Fruit fly (Drosophila melanogaster): ENCODE results near the gene CG42340.
"Not testable (repeated sequence)": the region's sequence is repeated elsewhere in the genome, so short reads cannot be mapped to it uniquely, and the experiment has no call there.

CG42340 gene

DNA sequence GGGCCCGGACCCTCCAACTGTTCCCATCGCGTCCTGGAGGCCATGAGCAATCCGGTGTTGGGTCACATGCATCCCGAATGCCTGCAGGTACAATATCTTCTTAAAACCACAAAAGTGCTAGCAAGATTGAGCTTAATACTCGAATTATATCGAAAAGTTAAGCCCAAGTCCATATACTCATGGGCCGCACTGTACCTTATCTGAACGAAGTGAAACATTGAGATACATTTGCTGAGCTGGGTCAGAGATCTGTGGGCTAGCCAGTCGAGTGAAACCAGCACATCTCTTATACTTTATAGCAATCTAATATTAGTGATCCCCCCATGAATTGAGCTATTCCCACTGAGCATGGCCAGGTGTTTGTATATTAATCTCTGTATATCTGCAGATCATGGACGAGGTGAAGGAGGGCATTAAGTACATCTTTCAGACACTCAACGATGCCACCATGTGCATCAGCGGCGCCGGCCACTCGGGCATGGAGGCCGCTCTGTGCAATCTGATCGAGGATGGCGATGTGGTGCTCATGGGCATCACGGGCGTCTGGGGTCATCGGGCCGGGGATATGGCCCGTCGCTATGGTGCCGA is 5.2 kb upstream of the CG42340 start:
- no peak for TF ChIP-seq CG17801 (GFP tag; optimal IDR thresholded peaks at IDR 0.05; ENCODE audit: partially characterized antibody)

DNA sequence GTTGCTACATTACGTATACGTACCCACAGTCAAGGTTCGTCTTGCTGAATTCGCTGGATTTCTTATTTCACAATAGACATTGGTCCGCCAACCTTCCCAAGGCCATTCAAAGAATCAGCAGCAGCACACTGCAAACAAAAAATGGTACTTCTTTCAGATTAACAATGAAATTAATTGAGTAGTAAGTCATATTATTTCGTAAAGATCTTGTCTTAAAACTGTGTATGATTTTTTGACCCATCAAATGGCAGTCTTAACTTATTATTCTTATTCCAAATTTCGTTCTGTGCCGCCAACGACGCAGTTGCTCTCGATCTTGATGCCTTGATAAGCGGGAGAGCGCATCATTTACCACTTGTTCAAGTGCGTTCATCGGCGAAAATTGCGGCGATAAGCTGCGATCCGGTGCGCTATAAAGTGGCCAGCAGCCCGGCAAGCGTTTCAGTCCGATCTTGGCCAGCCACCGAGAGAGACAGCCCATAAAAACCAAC is 4.4 kb upstream of the CG42340 start, which contains the start of gene Agxt:
Gene Agxt, plus strand, starts transcription at position 441 of the 491 bp plus-strand sequence.
- TF ChIP-seq CG17801 (GFP tag; optimal IDR thresholded peaks at IDR 0.05; ENCODE audit: partially characterized antibody), result no peak

DNA sequence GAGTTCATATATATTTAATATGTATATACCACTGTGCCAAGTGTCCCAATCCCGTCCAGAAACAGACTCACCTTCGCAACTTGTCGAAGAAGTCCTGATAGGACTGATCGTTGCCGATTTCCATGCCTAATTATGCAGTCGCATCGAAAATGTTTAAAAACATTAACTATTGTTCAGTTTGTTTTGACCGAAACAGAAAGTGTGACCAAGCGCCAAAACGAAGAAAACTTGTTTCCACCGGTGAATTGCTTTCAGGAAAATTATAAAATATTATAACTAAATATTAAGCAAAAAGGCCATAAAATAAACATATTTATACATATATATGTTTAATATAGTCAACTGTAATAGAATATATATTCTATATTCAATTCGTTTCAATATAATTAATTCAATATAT is 3.6 kb upstream of the CG42340 start, which contains the start of gene CG3342:
Gene CG3342, minus strand, starts transcription at position 209 of the 400 bp plus-strand sequence.
- no peak for TF ChIP-seq CG17801 (GFP tag; optimal IDR thresholded peaks at IDR 0.05; ENCODE audit: partially characterized antibody)

DNA sequence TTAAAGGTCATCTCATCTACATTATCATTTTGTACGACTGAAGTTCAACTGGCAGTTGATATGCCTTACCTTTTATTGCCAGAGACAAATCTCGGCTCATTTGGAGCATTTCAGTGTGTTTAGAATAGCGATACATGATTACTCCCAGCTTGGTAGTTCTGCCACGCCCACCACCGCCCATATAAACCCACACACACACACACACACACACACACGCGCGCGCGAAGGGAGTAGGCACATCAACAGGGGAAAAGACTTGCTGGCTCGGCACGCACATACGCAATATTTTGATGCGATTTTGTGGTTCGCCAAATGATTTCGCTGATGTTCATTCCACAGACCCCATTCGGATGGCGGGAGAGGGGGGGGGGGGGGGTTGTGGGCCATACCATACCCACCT is 10.9 kb downstream of the CG42340 start:
- TF ChIP-seq CG17801 (GFP tag; optimal IDR thresholded peaks at IDR 0.05; ENCODE audit: partially characterized antibody), result no peak

DNA sequence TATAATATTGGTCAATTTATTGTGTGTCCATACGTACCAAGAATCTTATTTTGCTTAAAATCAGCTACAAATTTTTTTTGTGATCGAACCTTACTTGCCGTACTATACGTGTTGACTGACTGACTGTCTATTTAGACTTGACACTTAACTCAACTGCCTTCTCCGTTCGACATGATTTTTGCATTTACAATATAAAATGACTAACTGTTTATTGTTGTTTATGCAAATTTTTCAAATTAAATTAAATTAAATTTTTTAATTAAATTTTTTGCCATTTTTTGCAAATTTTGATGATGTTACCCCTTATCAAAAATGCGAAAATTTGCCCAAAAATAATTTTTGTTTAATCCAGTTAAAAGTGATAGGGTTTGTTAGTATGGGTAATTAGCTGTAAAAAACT is 45.4 kb downstream of the CG42340 start, which contains the start of gene CG33665:
Gene CG33665, minus strand, starts transcription at position 101 of the 400 bp plus-strand sequence.
- not testable (repeated sequence) for TF ChIP-seq CG17801 (GFP tag; optimal IDR thresholded peaks at IDR 0.05; ENCODE audit: partially characterized antibody)

DNA sequence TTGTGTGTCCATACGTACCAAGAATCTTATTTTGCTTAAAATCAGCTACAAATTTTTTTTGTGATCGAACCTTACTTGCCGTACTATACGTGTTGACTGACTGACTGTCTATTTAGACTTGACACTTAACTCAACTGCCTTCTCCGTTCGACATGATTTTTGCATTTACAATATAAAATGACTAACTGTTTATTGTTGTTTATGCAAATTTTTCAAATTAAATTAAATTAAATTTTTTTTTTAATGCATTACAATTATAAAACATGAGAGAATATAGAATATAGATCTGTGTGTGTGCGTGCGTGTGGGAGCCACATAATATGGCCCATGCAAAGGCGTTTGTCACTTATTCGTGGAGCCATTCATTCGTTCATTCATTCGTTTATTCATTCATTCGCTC is 47.3 kb downstream of the CG42340 start, which contains the start of gene CG33666:
Gene CG33666, minus strand, starts transcription at position 101 of the 400 bp plus-strand sequence.
- not testable (repeated sequence) for TF ChIP-seq CG17801 (GFP tag; optimal IDR thresholded peaks at IDR 0.05; ENCODE audit: partially characterized antibody)

DNA sequence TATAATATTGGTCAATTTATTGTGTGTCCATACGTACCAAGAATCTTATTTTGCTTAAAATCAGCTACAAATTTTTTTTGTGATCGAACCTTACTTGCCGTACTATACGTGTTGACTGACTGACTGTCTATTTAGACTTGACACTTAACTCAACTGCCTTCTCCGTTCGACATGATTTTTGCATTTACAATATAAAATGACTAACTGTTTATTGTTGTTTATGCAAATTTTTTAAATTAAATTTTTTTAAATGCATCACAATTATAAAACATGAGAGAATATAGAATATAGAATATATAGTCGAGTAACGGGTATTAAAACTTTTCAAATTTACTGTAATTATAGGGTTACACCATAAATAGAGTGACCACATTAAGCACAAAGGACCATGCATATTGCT is 51.8 kb downstream of the CG42340 start, which contains the start of gene CG33667:
Gene CG33667, minus strand, starts transcription at position 101 of the 400 bp plus-strand sequence.
- not testable (repeated sequence) for TF ChIP-seq CG17801 (GFP tag; optimal IDR thresholded peaks at IDR 0.05; ENCODE audit: partially characterized antibody)

DNA sequence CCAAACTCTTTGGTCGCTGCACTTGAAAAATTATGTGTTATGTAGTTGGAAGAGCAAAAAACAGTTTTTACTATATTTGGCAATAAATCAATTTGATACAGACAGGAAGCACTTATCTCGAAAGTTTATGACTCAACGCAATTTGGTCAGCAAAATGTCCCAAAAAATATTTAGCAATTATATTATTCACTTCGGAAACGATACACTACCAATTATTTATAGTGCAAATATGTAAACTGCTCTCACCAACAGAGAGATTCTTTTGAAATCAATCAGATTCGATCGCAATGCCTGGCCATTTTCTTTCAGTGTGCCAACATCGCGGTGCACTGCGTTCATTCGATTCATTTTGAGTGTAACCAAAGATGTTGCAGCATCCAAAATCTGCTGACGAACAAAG is 66.2 kb downstream of the CG42340 start:
- TF ChIP-seq CG17801 (GFP tag; optimal IDR thresholded peaks at IDR 0.05; ENCODE audit: partially characterized antibody), result no peak

DNA sequence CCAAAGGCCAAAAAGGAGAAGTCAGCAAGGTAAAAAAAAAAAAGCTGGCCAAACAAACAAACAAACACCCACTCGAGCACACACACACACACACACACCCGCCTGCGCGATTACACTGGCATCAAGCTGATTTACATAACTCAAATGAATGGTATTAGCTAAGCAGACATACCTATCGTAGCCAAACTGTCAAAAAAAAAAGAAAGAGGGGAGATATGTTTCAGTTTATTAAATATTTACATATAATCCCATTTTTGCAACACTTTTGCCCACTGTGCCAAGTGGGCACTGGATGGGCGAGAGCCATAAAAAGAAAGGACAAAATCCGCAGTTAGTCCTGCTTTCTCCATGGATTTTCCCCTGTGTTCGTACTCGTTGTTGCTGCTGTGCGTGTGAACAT is 84.6 kb downstream of the CG42340 start:
- no peak for TF ChIP-seq CG17801 (GFP tag; optimal IDR thresholded peaks at IDR 0.05; ENCODE audit: partially characterized antibody)

DNA sequence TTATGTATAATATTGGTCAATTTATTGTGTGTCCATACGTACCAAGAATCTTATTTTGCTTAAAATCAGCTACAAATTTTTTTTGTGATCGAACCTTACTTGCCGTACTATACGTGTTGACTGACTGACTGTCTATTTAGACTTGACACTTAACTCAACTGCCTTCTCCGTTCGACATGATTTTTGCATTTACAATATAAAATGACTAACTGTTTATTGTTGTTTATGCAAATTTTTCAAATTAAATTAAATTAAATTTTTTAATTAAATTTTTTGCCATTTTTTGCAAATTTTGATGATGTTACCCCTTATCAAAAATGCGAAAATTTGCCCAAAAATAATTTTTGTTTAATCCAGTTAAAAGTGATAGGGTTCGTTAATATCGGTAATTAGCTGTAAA is 104.8 kb downstream of the CG42340 start, which contains the start of gene CG33668:
Gene CG33668, minus strand, starts transcription at position 101 of the 400 bp plus-strand sequence.
- not testable (repeated sequence) for TF ChIP-seq CG17801 (GFP tag; optimal IDR thresholded peaks at IDR 0.05; ENCODE audit: partially characterized antibody)

DNA sequence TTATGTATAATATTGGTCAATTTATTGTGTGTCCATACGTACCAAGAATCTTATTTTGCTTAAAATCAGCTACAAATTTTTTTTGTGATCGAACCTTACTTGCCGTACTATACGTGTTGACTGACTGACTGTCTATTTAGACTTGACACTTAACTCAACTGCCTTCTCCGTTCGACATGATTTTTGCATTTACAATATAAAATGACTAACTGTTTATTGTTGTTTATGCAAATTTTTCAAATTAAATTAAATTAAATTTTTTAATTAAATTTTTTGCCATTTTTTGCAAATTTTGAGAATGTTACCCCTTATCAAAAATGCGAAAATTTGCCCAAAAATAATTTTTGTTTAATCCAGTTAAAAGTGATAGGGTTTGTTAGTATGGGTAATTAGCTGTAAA is 124.1 kb downstream of the CG42340 start, which contains the start of gene CG33669:
Gene CG33669, minus strand, starts transcription at position 101 of the 400 bp plus-strand sequence.
- TF ChIP-seq CG17801 (GFP tag; optimal IDR thresholded peaks at IDR 0.05; ENCODE audit: partially characterized antibody), result not testable (repeated sequence)

DNA sequence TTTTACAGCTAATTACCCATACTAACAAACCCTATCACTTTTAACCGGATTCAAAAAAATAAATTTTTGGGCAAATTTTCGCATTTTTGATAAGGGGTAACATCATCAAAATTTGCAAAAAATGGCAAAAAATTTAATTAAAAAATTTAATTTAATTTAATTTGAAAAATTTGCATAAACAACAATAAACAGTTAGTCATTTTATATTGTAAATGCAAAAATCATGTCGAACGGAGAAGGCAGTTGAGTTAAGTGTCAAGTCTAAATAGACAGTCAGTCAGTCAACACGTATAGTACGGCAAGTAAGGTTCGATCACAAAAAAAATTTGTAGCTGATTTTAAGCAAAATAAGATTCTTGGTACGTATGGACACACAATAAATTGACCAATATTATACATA is 140.2 kb downstream of the CG42340 start, which contains the start of gene CG33664:
Gene CG33664, plus strand, starts transcription at position 301 of the 400 bp plus-strand sequence.
- TF ChIP-seq CG17801 (GFP tag; optimal IDR thresholded peaks at IDR 0.05; ENCODE audit: partially characterized antibody), result not testable (repeated sequence)

DNA sequence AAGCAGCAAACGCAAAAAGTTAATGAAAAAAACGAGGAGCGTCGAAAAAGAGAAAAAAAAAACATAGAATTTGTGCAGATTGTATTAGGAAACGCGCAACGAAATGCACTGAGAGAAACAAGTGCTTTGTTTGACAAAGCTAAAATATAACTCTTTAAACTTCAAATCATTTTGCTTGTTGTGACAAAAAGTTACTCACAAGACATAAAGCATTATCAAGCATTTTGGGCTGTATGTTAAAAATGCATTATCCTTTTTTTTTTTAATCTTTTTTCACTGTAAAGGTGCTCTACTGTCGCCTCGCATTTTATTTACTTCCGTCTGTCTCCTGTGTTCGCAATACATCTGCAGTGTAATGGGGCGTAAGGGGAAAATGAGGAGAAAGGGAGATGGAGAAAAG is 147.4 kb downstream of the CG42340 start:
- TF ChIP-seq CG17801 (GFP tag; optimal IDR thresholded peaks at IDR 0.05; ENCODE audit: partially characterized antibody), result no peak

DNA sequence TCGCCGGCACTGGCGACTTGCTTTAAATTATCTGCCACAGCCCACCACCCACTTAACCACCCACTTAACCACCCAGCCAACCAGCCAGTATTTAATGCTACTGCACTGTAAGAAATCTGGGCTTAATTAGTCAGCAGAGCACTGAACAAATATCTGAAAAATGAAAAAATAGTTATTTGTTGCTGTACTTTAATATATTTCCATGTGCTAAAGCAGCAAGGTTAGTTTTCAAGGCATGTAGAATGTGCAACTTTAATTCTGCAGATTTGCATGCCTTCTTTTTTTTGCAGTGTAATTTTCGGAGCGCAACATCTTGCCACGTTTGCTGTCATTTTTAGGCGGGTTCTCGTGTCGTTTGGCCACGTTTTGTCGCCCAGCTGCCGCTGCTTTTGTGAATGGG is 148.5 kb downstream of the CG42340 start:
- no peak for TF ChIP-seq CG17801 (GFP tag; optimal IDR thresholded peaks at IDR 0.05; ENCODE audit: partially characterized antibody)
